Worm (Caenorhabditis elegans) whole organism, young adult: ENCODE data around the gene srbc-65.

Experiments used
- C06A6.2 ChIP-seq: fragments of 200-800 bp; sonication (Bioruptor generic); conservative IDR thresholded peaks from 2 replicates; pipeline ENCODE4 v1.3.6; 2022; ENCODE audit warnings: missing genetic modification characterization, missing compliant biosample characterization
- ztf-28 ChIP-seq: fragments of 200-800 bp; sonication (Bioruptor generic); IDR thresholded peaks from 2 replicates; pipeline ENCODE4 v1.3.6; 2022; ENCODE audit warnings: missing genetic modification reagents, missing genetic modification characterization, missing compliant biosample characterization

DNA sequence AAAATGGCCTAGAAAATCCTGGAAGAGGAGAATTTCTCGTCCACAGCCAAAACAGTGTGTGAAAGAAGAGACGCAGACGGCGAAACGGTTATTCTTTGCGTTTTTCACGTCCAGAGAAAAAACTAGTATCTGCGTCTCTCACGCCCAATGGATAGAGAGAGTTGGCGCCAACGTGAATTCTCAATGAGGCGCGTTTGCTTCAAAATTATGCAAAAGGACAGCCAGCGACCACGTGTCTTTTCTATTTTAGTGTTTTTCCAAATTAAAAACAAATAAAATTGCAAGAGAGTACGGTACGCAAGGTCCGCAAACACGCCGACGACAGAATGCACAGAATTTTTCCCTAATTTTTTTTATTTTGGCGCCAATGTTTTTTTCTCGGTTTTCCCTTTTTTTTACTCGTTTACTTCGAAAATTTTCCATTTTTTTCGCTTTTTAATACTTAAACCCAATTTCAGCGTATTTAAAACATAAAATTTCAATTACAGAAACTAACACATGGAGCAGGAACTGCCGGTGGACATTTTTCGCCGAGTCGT lies 12.8 kb upstream of the srbc-65 start, which contains the start of gene Y32B12B.2:
- peak; percentile 41; the same call in 1 of the 2 replicates for TF ChIP-seq ztf-28 (GFP tag; lab: Robert Waterston, UW)
- no peak for TF ChIP-seq C06A6.2
